Worm (Caenorhabditis elegans): ENCODE data around the gene psmd-9.
A peak's percentile ranks its signal among the peaks of the same experiment; 100 is the strongest.

The psmd-9 gene

ce11 chrII:6951250-6951806, 49.4 kb downstream of the psmd-9 start, which contains the start of the genes malt-1 and ceh-38 (continued):
- peak; percentile 91 for TF ChIP-seq jun-1 (tag; optimal IDR thresholded peaks at IDR 0.05)
- peak; percentile 45 for TF ChIP-seq elt-1 (tag; optimal IDR thresholded peaks at IDR 0.05)
- peak; percentile 75 for TF ChIP-seq egl-27 (tag; optimal IDR thresholded peaks at IDR 0.05)
- peak; percentile 60 for TF ChIP-seq ztf-4 (tag; optimal IDR thresholded peaks at IDR 0.05)
- TF ChIP-seq ceh-82 (tag; optimal IDR thresholded peaks at IDR 0.05): peak; percentile 84
- TF ChIP-seq nfya-1 (tag; optimal IDR thresholded peaks at IDR 0.05; ENCODE audit: insufficient read depth): peak; percentile 98
- peak; percentile 99 for TF ChIP-seq lin-39 (tag; optimal IDR thresholded peaks at IDR 0.05)
- no peak for TF ChIP-seq ceh-28 (tag; optimal IDR thresholded peaks at IDR 0.05)
- TF ChIP-seq lin-15B (tag; optimal IDR thresholded peaks at IDR 0.05): peak; percentile 92
- peak; percentile 90 for TF ChIP-seq R02D3.7 (tag; optimal IDR thresholded peaks at IDR 0.05)
- peak; percentile 86 for TF ChIP-seq lsy-12 (tag; optimal IDR thresholded peaks at IDR 0.05)
- TF ChIP-seq fkh-2 (tag; optimal IDR thresholded peaks at IDR 0.05): peak; percentile 58
- TF ChIP-seq nhr-11 (tag; optimal IDR thresholded peaks at IDR 0.05): peak; percentile 90
- no peak for TF ChIP-seq nhr-237 (tag; optimal IDR thresholded peaks at IDR 0.05)
- no peak for TF ChIP-seq ceh-9 (tag; optimal IDR thresholded peaks at IDR 0.05)

All from whole organism, L3 larva.